Worm (Caenorhabditis elegans): Measurements from ENCODE around the gene T25D1.3.

- TF ChIP-seq tbp1 (GFP tag; optimal IDR thresholded peaks at IDR 0.05) (no peak), ztf-22 (GFP tag; optimal IDR thresholded peaks at IDR 0.05) (no peak), pha-4 (tag; optimal IDR thresholded peaks at IDR 0.05) (no peak)
These were observed 14.7 kb upstream of the T25D1.3 start for ce11 chrX:16490753-16491152.
